Fruit fly (Drosophila melanogaster): ENCODE data around the gene CG2217.

DNA sequence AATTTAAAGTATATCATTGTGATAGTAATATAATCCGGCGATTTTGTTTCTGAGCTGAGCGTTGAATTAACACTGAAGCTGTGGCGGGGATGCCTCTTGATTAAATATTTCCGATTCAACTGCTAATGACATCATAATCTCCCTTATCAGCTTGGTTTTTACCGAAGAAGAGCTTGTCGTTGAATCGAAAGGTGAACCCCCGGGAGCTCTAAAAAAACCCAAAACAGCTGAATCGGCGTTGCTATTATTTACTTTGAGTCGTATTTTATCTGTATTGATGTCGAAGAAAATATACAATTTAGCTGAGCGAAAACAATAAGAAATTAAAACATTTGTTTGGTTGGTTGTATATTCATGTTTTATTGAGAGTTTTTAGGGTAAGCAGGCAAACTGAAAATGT lies 3.6 kb downstream of the CG2217 start:
- TF ChIP-seq pan (optimal IDR thresholded peaks at IDR 0.05), result no peak
- no peak for TF ChIP-seq usp (GFP tag; optimal IDR thresholded peaks at IDR 0.05)
- no peak for TF ChIP-seq CG8478 (optimal IDR thresholded peaks at IDR 0.05)
- TF ChIP-seq psq (optimal IDR thresholded peaks at IDR 0.05), result no peak
- TF ChIP-seq EcR (GFP tag; optimal IDR thresholded peaks at IDR 0.05), result no peak
